Worm (Caenorhabditis elegans): ENCODE results near the gene F55C5.17.

F55C5.17 gene

ce11 chrV:12283187-12283586 is 19.2 kb upstream of the F55C5.17 start, which contains the start of gene F55C5.10:
Gene F55C5.10 (plus strand): TSS chrV:12283487.
- TF ChIP-seq hlh-13 (GFP tag; optimal IDR thresholded peaks at IDR 0.05) (no peak), lin-11 (tag; optimal IDR thresholded peaks at IDR 0.05) (no peak), unc-86 (tag; optimal IDR thresholded peaks at IDR 0.05) (no peak), zip-5 (tag; optimal IDR thresholded peaks at IDR 0.05) (no peak), K02D7.2 (tag; optimal IDR thresholded peaks at IDR 0.05) (no peak), ceh-2 (tag; optimal IDR thresholded peaks at IDR 0.05) (no peak), ceh-6 (GFP tag; optimal IDR thresholded peaks at IDR 0.05) (no peak), elt-4 (tag; optimal IDR thresholded peaks at IDR 0.05) (no peak), hlh-6 (tag; optimal IDR thresholded peaks at IDR 0.05) (no peak), ama-1 (optimal IDR thresholded peaks at IDR 0.05) (no peak)

- TF ChIP-seq ceh-18 (tag; optimal IDR thresholded peaks at IDR 0.05), result no peak
- TF ChIP-seq ceh-19 (GFP tag; optimal IDR thresholded peaks at IDR 0.05), result no peak
- TF ChIP-seq Y22D7AL.16 (tag; optimal IDR thresholded peaks at IDR 0.05), result no peak
- TF ChIP-seq ceh-6 (GFP tag; optimal IDR thresholded peaks at IDR 0.05), result no peak
These were observed 14.7 kb upstream of the F55C5.17 start for ce11 chrV:12287667-12288066.

ce11 chrV:12288577-12288976 is 13.8 kb upstream of the F55C5.17 start, which contains the start of gene rskd-1:
Gene rskd-1 (minus strand): TSS chrV:12288615.
- TF ChIP-seq ceh-9 (tag; optimal IDR thresholded peaks at IDR 0.05) (no peak), unc-55 (GFP tag; optimal IDR thresholded peaks at IDR 0.05) (peak; percentile 51), ceh-18 (tag; optimal IDR thresholded peaks at IDR 0.05) (no peak), fkh-10 (GFP tag; optimal IDR thresholded peaks at IDR 0.05) (no peak)

- no peak for TF ChIP-seq nhr-232 (tag; optimal IDR thresholded peaks at IDR 0.05)
- TF ChIP-seq tbx-2 (tag; optimal IDR thresholded peaks at IDR 0.05), result peak; percentile 65
- peak; percentile 28 for TF ChIP-seq ztf-16 (tag; optimal IDR thresholded peaks at IDR 0.05)
- peak; percentile 58 for TF ChIP-seq ceh-34 (tag; optimal IDR thresholded peaks at IDR 0.05)
- TF ChIP-seq hlh-13 (GFP tag; optimal IDR thresholded peaks at IDR 0.05), result peak; percentile 33
- TF ChIP-seq K09A11.1 (tag; optimal IDR thresholded peaks at IDR 0.05; ENCODE audit: insufficient read depth), result peak; percentile 52
- TF ChIP-seq syd-9 (tag; optimal IDR thresholded peaks at IDR 0.05), result peak; percentile 38
- TF ChIP-seq lin-11 (tag; optimal IDR thresholded peaks at IDR 0.05), result peak; percentile 43
- no peak for TF ChIP-seq F13H6.1 (tag; optimal IDR thresholded peaks at IDR 0.05)
- peak; percentile 65 for TF ChIP-seq pha-2 (tag; optimal IDR thresholded peaks at IDR 0.05)
- no peak for TF ChIP-seq lim-6 (tag; optimal IDR thresholded peaks at IDR 0.05)
- peak; percentile 42 for TF ChIP-seq K02D7.2 (tag; optimal IDR thresholded peaks at IDR 0.05)
- peak; percentile 60 for TF ChIP-seq fkh-6 (tag; optimal IDR thresholded peaks at IDR 0.05)
- TF ChIP-seq dve-1 (tag; optimal IDR thresholded peaks at IDR 0.05), result no peak
- peak; percentile 72 for TF ChIP-seq ceh-30 (tag; optimal IDR thresholded peaks at IDR 0.05)
- no peak for TF ChIP-seq pqm-1 (tag; optimal IDR thresholded peaks at IDR 0.05)
- TF ChIP-seq pat-9 (tag; optimal IDR thresholded peaks at IDR 0.05), result peak; percentile 51
- TF ChIP-seq unc-55 (GFP tag; optimal IDR thresholded peaks at IDR 0.05), result peak; percentile 15
- TF ChIP-seq C38D4.7 (GFP tag; optimal IDR thresholded peaks at IDR 0.05), result peak; percentile 49
- TF ChIP-seq ets-4 (tag; optimal IDR thresholded peaks at IDR 0.05), result no peak
- peak; percentile 79 for TF ChIP-seq rnt-1 (tag; optimal IDR thresholded peaks at IDR 0.05)
- TF ChIP-seq pax-1 (tag; optimal IDR thresholded peaks at IDR 0.05), result no peak
- peak; percentile 79 for TF ChIP-seq elt-2 (tag; optimal IDR thresholded peaks at IDR 0.05)
- TF ChIP-seq nfya-1 (tag; optimal IDR thresholded peaks at IDR 0.05), result peak; percentile 76
- peak; percentile 15 for TF ChIP-seq ahr-1 (tag; optimal IDR thresholded peaks at IDR 0.05)
- TF ChIP-seq eyg-1 (tag; optimal IDR thresholded peaks at IDR 0.05), result peak; percentile 29
- no peak for TF ChIP-seq ceh-22 (tag; optimal IDR thresholded peaks at IDR 0.05)
- TF ChIP-seq fax-1 (tag; optimal IDR thresholded peaks at IDR 0.05), result no peak
- TF ChIP-seq nhr-11 (tag; optimal IDR thresholded peaks at IDR 0.05), result no peak
- peak; percentile 33 for TF ChIP-seq C08G9.2 (tag; optimal IDR thresholded peaks at IDR 0.05)
- TF ChIP-seq unc-86 (tag; optimal IDR thresholded peaks at IDR 0.05), result peak; percentile 63
- peak; percentile 62 for TF ChIP-seq ceh-48 (tag; optimal IDR thresholded peaks at IDR 0.05)
- no peak for TF ChIP-seq ceh-18 (tag; optimal IDR thresholded peaks at IDR 0.05)
- peak; percentile 53 for TF ChIP-seq che-1 (tag; optimal IDR thresholded peaks at IDR 0.05)
- peak; percentile 64 for TF ChIP-seq hlh-15 (tag; optimal IDR thresholded peaks at IDR 0.05)
- no peak for TF ChIP-seq ceh-9 (tag; optimal IDR thresholded peaks at IDR 0.05)
- peak; percentile 68 for TF ChIP-seq ttx-3 (tag; optimal IDR thresholded peaks at IDR 0.05)
- TF ChIP-seq madf-2 (tag; optimal IDR thresholded peaks at IDR 0.05), result peak; percentile 38
These were observed 10.8 kb upstream of the F55C5.17 start, which contains the start of the genes srpa-68 and srh-16 for ce11 chrV:12291587-12291986. Gene srpa-68 (minus strand): TSS chrV:12291658. Gene srh-16 (plus strand): TSS chrV:12291861.

Data from whole organism, late embryonic.